Fruit fly (Drosophila melanogaster): ENCODE data around the gene Cyp4g1.

Cyp4g1 gene

DNA sequence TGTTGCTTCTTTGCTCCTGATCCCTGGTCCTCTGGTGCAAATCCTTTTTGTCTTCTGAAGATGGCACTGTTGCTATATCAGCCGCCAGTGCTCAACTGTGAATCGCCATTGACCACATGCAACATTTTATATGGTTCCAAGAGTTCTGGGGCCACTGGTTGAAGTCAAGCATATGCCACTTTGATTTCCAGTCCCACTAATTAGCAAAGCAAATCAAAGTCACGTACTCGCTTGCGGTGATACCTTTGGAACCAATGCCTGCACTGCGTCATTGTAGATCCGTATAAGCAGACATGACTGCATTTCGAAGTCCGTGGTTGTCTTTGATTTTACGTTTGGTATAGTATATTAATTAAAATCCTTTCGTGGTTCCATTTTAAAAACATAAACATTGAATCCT is at the start of gene Cyp4g1:
Gene Cyp4g1 (minus strand): TSS at position 101 of the 400 bp plus-strand sequence.
- TF ChIP-seq CG13894 (tag; optimal IDR thresholded peaks at IDR 0.05) (no peak), Med (GFP tag) (peak; percentile 25)

DNA sequence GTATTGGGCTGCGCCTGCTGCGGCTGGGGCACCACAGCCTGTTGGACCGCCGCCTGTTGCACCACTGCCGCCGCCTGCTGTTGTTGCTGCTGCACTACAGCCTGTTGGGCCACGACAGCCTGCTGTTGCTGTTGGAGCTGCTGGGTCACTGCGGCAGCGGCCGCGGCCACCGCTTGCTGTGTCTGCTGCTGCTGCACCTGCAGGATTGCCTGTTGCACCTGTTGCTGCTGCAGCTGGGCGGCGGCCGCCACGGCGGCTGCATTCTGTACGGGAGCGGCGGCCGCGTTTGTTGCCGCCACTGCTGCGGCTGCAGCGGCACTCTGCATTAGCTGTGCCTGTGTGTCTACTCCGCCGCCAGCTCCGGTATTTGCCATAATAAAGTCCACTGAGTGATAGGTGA is 49.7 kb upstream of the Cyp4g1 start:
- no peak for TF ChIP-seq PHDP (tag; optimal IDR thresholded peaks at IDR 0.05)
- TF ChIP-seq p53 (GFP tag; optimal IDR thresholded peaks at IDR 0.05), result no peak
- TF ChIP-seq cas (GFP tag; IDR thresholded peaks at IDR 0.05), result 0 out of 2 replicates have a peak, but pooled peaks have one; percentile 17
- TF ChIP-seq rib (GFP tag; IDR thresholded peaks at IDR 0.05), result no peak
- peak; percentile 77 for TF ChIP-seq Ets65A (GFP tag)
- peak; percentile 55 for TF ChIP-seq ac (GFP tag; optimal IDR thresholded peaks at IDR 0.05)

DNA sequence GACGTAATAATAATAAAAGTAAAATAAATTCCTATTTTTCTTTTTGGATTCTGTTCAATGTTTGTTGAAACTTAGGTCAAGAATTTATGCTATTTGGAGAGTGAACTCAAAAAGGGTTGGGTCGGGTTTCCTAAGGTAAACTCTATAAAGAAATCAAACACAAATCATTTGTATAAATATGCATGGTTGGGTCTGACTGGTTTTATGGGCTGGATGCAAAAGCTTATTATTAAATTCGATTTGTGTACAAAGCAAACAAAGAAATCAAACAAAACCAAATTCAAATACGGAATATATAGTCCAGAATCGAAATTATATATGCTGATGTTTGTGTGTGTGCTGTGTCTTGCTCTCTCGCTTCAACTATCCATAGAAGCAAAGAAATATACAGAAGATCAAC is 46.5 kb upstream of the Cyp4g1 start:
- TF ChIP-seq CG2678 (tag; optimal IDR thresholded peaks at IDR 0.05) (peak; percentile 48), salm (tag; optimal IDR thresholded peaks at IDR 0.05) (no peak), Vsx1 (GFP tag; optimal IDR thresholded peaks at IDR 0.05) (peak; percentile 29), dmrt11E (tag; optimal IDR thresholded peaks at IDR 0.05) (no peak), psq (GFP tag; optimal IDR thresholded peaks at IDR 0.05) (no peak), Elba2 (GFP tag; optimal IDR thresholded peaks at IDR 0.05) (no peak), CG6813 (GFP tag; optimal IDR thresholded peaks at IDR 0.05) (peak; percentile 69), Nf-YB (GFP tag; optimal IDR thresholded peaks at IDR 0.05) (no peak), jumu (GFP tag; optimal IDR thresholded peaks at IDR 0.05) (no peak), CG13624 (GFP tag; optimal IDR thresholded peaks at IDR 0.05) (no peak), ranshi (GFP tag; IDR thresholded peaks at IDR 0.05) (no peak), HLH54F (GFP tag; optimal IDR thresholded peaks at IDR 0.05) (no peak), grau (tag; optimal IDR thresholded peaks at IDR 0.05) (peak; percentile 13), ERR (GFP tag; optimal IDR thresholded peaks at IDR 0.05) (no peak), Hmr (GFP tag; optimal IDR thresholded peaks at IDR 0.05) (peak; percentile 64), ewg (GFP tag; optimal IDR thresholded peaks at IDR 0.05) (no peak), CG10274 (GFP tag; optimal IDR thresholded peaks at IDR 0.05) (no peak), CG11695 (GFP tag; IDR thresholded peaks at IDR 0.05) (no peak), CG13775 (GFP tag; optimal IDR thresholded peaks at IDR 0.05) (no peak), crol (GFP tag; IDR thresholded peaks at IDR 0.05) (no peak), CG8290 (GFP tag; optimal IDR thresholded peaks at IDR 0.05) (no peak), CG8290 (tag; optimal IDR thresholded peaks at IDR 0.05) (peak in 1 of 2 experiments; percentile 73), CG6854 (GFP tag; optimal IDR thresholded peaks at IDR 0.05) (peak; percentile 19), tio (GFP tag; optimal IDR thresholded peaks at IDR 0.05) (no peak), CG4282 (GFP tag; optimal IDR thresholded peaks at IDR 0.05) (no peak), Atf-2 (GFP tag; optimal IDR thresholded peaks at IDR 0.05) (no peak), B-H2 (GFP tag; optimal IDR thresholded peaks at IDR 0.05) (no peak), sob (GFP tag; IDR thresholded peaks at IDR 0.05) (peak; percentile 21; the same call in 1 of the 2 replicates), Camta (GFP tag; optimal IDR thresholded peaks at IDR 0.05) (no peak), CG4707 (GFP tag; optimal IDR thresholded peaks at IDR 0.05) (no peak), CG1233 (GFP tag; optimal IDR thresholded peaks at IDR 0.05) (peak; percentile 12), CG10959 (GFP tag; IDR thresholded peaks at IDR 0.05) (no peak), PHDP (tag; optimal IDR thresholded peaks at IDR 0.05) (peak; percentile 66), Atf6 (GFP tag; IDR thresholded peaks at IDR 0.05) (peak; percentile 22; the same call in 1 of the 2 replicates), CG17912 (GFP tag; optimal IDR thresholded peaks at IDR 0.05) (no peak), CG13424 (tag; optimal IDR thresholded peaks at IDR 0.05) (no peak), Eip74EF (GFP tag; optimal IDR thresholded peaks at IDR 0.05) (peak in 1 of 2 experiments; percentile 7), CG1529 (GFP tag; optimal IDR thresholded peaks at IDR 0.05) (no peak), NK7.1 (GFP tag; optimal IDR thresholded peaks at IDR 0.05) (no peak), CG18599 (GFP tag; optimal IDR thresholded peaks at IDR 0.05) (peak; percentile 44), CG10209 (GFP tag; optimal IDR thresholded peaks at IDR 0.05) (peak; percentile 16)
